Fruit fly (Drosophila melanogaster) whole organism, adult: ENCODE data around the gene TwdlG.

Experiments
- CG11617 ChIP-seq: fragments of 200-800 bp; sonication (Bioruptor generic); optimal IDR thresholded peaks from 2 replicates; lab custom pipeline; 2017; ENCODE audit warnings: mild to moderate bottlenecking, missing biosample characterization, missing genetic modification reagents, missing genetic modification characterization
- CG12768 ChIP-seq: fragments of 200-800 bp; sonication (Bioruptor generic); optimal IDR thresholded peaks from 2 replicates; lab custom pipeline; 2017; ENCODE audit warnings: missing biosample characterization, missing genetic modification characterization, mild to moderate bottlenecking, moderate library complexity, missing genetic modification reagents
- CG33017 ChIP-seq: fragments of 200-800 bp; sonication (Bioruptor generic); optimal IDR thresholded peaks from 2 replicates; lab custom pipeline; 2018; ENCODE audit warnings: missing biosample characterization, mild to moderate bottlenecking, missing genetic modification characterization, moderate library complexity
- CG5204 ChIP-seq: fragments of 200-800 bp; sonication (Bioruptor generic); optimal IDR thresholded peaks from 2 replicates; lab custom pipeline; 2016; ENCODE audit warnings: missing biosample characterization, missing genetic modification characterization
- CG7045 ChIP-seq: fragments of 200-800 bp; sonication (Bioruptor generic); optimal IDR thresholded peaks from 2 replicates; lab custom pipeline; 2017; ENCODE audit warnings: missing biosample characterization, mild to moderate bottlenecking, missing genetic modification characterization
- Crg-1 ChIP-seq: fragments of 200-800 bp; sonication (Bioruptor generic); optimal IDR thresholded peaks from 2 replicates; lab custom pipeline; 2016; ENCODE audit warnings: missing biosample characterization, missing genetic modification characterization
- cic ChIP-seq: fragments of 200-800 bp; sonication (Bioruptor generic); optimal IDR thresholded peaks from 2 replicates; lab custom pipeline; 2017; ENCODE audit warnings: missing biosample characterization, mild to moderate bottlenecking, missing genetic modification characterization, moderate library complexity
- cnc ChIP-seq, 2 experiments: fragments of >200 bp; optimal IDR thresholded peaks; 2 replicates each; lab custom pipeline; 2017
- kay ChIP-seq: fragments of 200-800 bp; sonication (Bioruptor generic); peaks from one replicate; lab custom pipeline; 2016; ENCODE audit warnings: missing biosample characterization, missing genetic modification characterization, borderline replicate concordance
- ovo ChIP-seq: fragments of 200-800 bp; sonication (Bioruptor generic); optimal IDR thresholded peaks from 2 replicates; lab custom pipeline; 2016; ENCODE audit warnings: missing biosample characterization, missing genetic modification characterization
- pad ChIP-seq: fragments of 200-800 bp; sonication (Bioruptor generic); optimal IDR thresholded peaks from 3 replicates; lab custom pipeline; 2017; ENCODE audit warnings: missing biosample characterization, missing genetic modification characterization, mild to moderate bottlenecking, moderate library complexity, missing genetic modification reagents

DNA sequence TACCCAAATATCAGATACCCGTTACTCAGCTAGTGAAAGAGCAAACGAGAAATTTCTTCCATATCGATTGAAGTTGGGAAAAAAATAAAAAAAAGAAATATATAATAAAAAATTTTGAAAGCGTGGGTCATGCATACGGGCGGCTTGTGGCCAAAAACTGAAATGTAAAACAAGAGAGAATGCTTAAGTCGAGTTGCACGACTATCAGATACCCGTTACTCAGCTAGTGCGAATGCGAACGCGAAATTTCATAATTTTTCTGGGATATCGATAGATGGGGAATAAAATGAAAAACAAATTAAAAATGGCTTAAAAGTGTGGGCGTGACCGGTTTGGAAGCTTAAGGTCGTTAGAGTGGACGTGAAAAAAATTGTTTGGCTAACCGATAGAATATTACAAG lies 17.2 kb upstream of the TwdlG start:
- TF ChIP-seq CG12768 (GFP tag; lab: Kevin White, UChicago) (no peak), CG33017 (tag; lab: Kevin White, UChicago) (no peak), cic (GFP tag; lab: Kevin White, UChicago) (no peak), kay (GFP tag; lab: Kevin White, UChicago) (no peak), ovo (GFP tag; lab: Kevin White, UChicago) (no peak), CG11617 (GFP tag; lab: Kevin White, UChicago) (no peak), cnc (optimal IDR thresholded peaks at IDR 0.05; lab: Kevin White, UChicago) (no peak), CG7045 (GFP tag; lab: Kevin White, UChicago) (no peak), pad (GFP tag; lab: Kevin White, UChicago) (no peak), Crg-1 (GFP tag; lab: Kevin White, UChicago) (no peak), CG5204 (GFP tag; lab: Kevin White, UChicago) (no peak)
